Fruit fly (Drosophila melanogaster): ENCODE results near the gene CG6204.

CG6204 gene

DNA sequence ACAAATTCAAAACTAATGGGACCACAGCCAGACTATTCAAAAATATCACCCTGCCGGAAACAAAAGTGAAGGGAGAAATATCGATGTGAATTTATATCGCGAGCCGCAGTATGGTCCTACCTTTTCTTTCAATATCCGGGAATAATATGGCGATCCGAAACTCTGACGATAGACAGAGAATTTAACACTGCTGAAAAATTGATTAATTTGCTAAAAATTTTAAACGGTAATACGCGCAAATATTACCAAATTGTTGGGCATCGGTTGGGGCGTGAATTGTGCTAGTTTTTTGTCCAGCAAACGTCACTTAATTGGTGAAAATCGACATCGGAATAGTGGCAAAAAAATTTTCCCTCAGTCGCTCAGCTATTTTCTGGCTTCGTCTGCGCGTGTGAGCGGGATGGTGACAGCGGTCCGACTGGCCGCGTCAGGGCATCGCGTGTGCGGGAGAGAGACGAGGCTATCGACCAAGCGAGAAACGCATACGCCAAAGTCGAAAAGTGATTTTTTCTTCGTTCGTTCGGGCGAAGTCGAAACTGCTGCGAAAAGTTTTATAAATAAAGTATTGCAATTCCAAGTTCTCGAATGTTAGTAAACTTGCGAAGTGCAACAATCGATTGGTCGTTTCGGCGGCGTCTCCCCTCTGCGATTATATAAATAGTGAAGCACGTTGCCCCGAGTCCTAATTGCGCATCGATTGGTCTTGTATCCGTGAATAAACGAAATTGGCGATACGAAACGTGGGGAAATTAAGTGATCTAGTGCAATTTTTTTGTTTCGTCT lies 37.0 kb downstream of the CG6204 start, which contains the start of gene mask (continued):
- TF ChIP-seq Sry-δ (GFP tag; optimal IDR thresholded peaks at IDR 0.05), result peak; percentile 90
- TF ChIP-seq CG13775 (GFP tag; optimal IDR thresholded peaks at IDR 0.05), result peak; percentile 89
- peak in 1 of 3 experiments; percentile 56 for TF ChIP-seq Stat92E (GFP tag; optimal IDR thresholded peaks at IDR 0.05)
- peak; percentile 82 for TF ChIP-seq Fer2 (tag; optimal IDR thresholded peaks at IDR 0.05)
- TF ChIP-seq CkIIα-i1 (GFP tag; IDR thresholded peaks at IDR 0.05), result no peak
- no peak for TF ChIP-seq tio (GFP tag; optimal IDR thresholded peaks at IDR 0.05)
- TF ChIP-seq CG10959 (GFP tag; IDR thresholded peaks at IDR 0.05), result peak; percentile 68
- TF ChIP-seq gsb (GFP tag; IDR thresholded peaks at IDR 0.05), result 0 out of 2 replicates have a peak, but pooled peaks have one; percentile 13
- TF ChIP-seq CG7839 (tag; optimal IDR thresholded peaks at IDR 0.05), result peak; percentile 64
- TF ChIP-seq Xrp1 (GFP tag; IDR thresholded peaks at IDR 0.05), result no peak
- peak; percentile 65; the same call in 2 of the 3 replicates for TF ChIP-seq dysf (GFP tag; IDR thresholded peaks at IDR 0.05)
- TF ChIP-seq CG14965 (GFP tag; optimal IDR thresholded peaks at IDR 0.05; ENCODE audit: borderline replicate concordance), result peak; percentile 33
- TF ChIP-seq CG12659 (GFP tag; optimal IDR thresholded peaks at IDR 0.05), result peak; percentile 89
- TF ChIP-seq CG8290 (GFP tag; optimal IDR thresholded peaks at IDR 0.05), result peak; percentile 81
- TF ChIP-seq CG8290 (tag; optimal IDR thresholded peaks at IDR 0.05), result peak; percentile 28 to 86
- 0 out of 2 replicates have a peak, but pooled peaks have one; percentile 28 for TF ChIP-seq toy (GFP tag; IDR thresholded peaks at IDR 0.05)
- peak; percentile 46; the same call in 1 of the 2 replicates for TF ChIP-seq Taf1 (GFP tag; IDR thresholded peaks at IDR 0.05)
- TF ChIP-seq Aef1 (GFP tag; IDR thresholded peaks at IDR 0.05), result peak; percentile 69
- peak; percentile 76 for TF ChIP-seq slou (GFP tag; optimal IDR thresholded peaks at IDR 0.05)
- TF ChIP-seq CG4854 (GFP tag; optimal IDR thresholded peaks at IDR 0.05), result peak; percentile 67
- peak; percentile 41 for TF ChIP-seq gsb-n (tag; optimal IDR thresholded peaks at IDR 0.05)
- peak; percentile 45 for TF ChIP-seq Hr3 (GFP tag; optimal IDR thresholded peaks at IDR 0.05)
- peak; percentile 39 for TF ChIP-seq ssp (GFP tag; IDR thresholded peaks at IDR 0.05)
- TF ChIP-seq ash1 (GFP tag; optimal IDR thresholded peaks at IDR 0.05), result peak; percentile 90
- peak; percentile 4 for TF ChIP-seq fd96Cb (tag; optimal IDR thresholded peaks at IDR 0.05)
- peak; percentile 81 for TF ChIP-seq vvl (GFP tag; IDR thresholded peaks at IDR 0.05)
- peak; percentile 83 for TF ChIP-seq HHEX (GFP tag; optimal IDR thresholded peaks at IDR 0.05)
- peak; percentile 70 for TF ChIP-seq al (GFP tag; IDR thresholded peaks at IDR 0.05)
- no peak for TF ChIP-seq CG8281 (tag; optimal IDR thresholded peaks at IDR 0.05)
- TF ChIP-seq dmrt99B (tag; optimal IDR thresholded peaks at IDR 0.05), result no peak
- TF ChIP-seq Bteb2 (GFP tag; optimal IDR thresholded peaks at IDR 0.05), result peak; percentile 83
- peak; percentile 43 for TF ChIP-seq Oli (tag; optimal IDR thresholded peaks at IDR 0.05)
- peak; percentile 4 for TF ChIP-seq CG15479 (GFP tag; optimal IDR thresholded peaks at IDR 0.05)
- TF ChIP-seq lmd (GFP tag; IDR thresholded peaks at IDR 0.05), result peak; percentile 58
- TF ChIP-seq Mes4 (GFP tag; optimal IDR thresholded peaks at IDR 0.05), result peak; percentile 87
- TF ChIP-seq CG11723 (GFP tag; optimal IDR thresholded peaks at IDR 0.05), result peak; percentile 70
- peak; percentile 32 for TF ChIP-seq CG8924 (tag; optimal IDR thresholded peaks at IDR 0.05)
- peak; percentile 42 for TF ChIP-seq CG1602 (GFP tag; optimal IDR thresholded peaks at IDR 0.05)
- peak; percentile 32 for TF ChIP-seq CG30020 (tag; optimal IDR thresholded peaks at IDR 0.05)
- TF ChIP-seq CG18599 (GFP tag; optimal IDR thresholded peaks at IDR 0.05), result peak; percentile 83
- TF ChIP-seq aop (GFP tag; IDR thresholded peaks at IDR 0.05), result no peak
- peak; percentile 59 for TF ChIP-seq stwl (tag; optimal IDR thresholded peaks at IDR 0.05)
- peak; percentile 64 for TF ChIP-seq CG18011 (GFP tag; optimal IDR thresholded peaks at IDR 0.05)
- peak; percentile 71 for TF ChIP-seq pho (GFP tag; optimal IDR thresholded peaks at IDR 0.05)
- no peak; the same call in 2 of the 3 replicates for TF ChIP-seq vnd (GFP tag; IDR thresholded peaks at IDR 0.05; ENCODE audit: partially characterized antibody)
- TF ChIP-seq CG8089 (GFP tag; optimal IDR thresholded peaks at IDR 0.05), result peak; percentile 86
- TF ChIP-seq dimm (GFP tag; IDR thresholded peaks at IDR 0.05), result 0 out of 2 replicates have a peak, but pooled peaks have one; percentile 42
- peak in 1 of 2 experiments; percentile 25 for TF ChIP-seq Eip74EF (GFP tag; optimal IDR thresholded peaks at IDR 0.05)
